Fruit fly (Drosophila melanogaster): Measurements from ENCODE around the gene Tcs5.
A peak's percentile ranks its signal among the peaks of the same experiment; 100 is the strongest.

Gene Tcs5

DNA sequence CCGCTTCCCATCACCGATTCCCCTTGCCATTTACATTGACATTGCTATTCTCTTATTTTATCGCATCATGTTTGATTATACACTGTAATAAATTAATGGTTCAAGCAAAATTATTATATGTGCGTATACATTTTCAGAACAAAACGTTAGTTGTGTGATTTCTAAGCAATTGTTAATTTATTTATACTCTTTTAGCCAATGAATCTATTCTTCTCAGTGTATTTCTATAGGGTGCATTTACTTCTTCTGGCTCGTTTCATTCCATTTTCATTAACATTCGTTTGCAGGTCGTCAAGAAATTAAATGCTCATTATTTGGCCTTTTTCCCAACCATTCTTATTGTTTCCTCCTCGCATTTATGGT is 48.4 kb upstream of the Tcs5 start (continued):
- TF ChIP-seq aop (GFP tag; IDR thresholded peaks at IDR 0.05) (no peak), CG17568 (GFP tag; optimal IDR thresholded peaks at IDR 0.05) (peak; percentile 27), Hmr (GFP tag; optimal IDR thresholded peaks at IDR 0.05) (no peak), CG17612 (GFP tag; IDR thresholded peaks at IDR 0.05) (no peak), Fer3 (tag; optimal IDR thresholded peaks at IDR 0.05) (peak; percentile 61), CG3838 (GFP tag; optimal IDR thresholded peaks at IDR 0.05) (no peak), Antp (GFP tag; optimal IDR thresholded peaks at IDR 0.05) (no peak), CG1792 (GFP tag; optimal IDR thresholded peaks at IDR 0.05) (no peak), dmrt99B (tag; optimal IDR thresholded peaks at IDR 0.05) (peak; percentile 59), MESR4 (GFP tag; optimal IDR thresholded peaks at IDR 0.05) (no peak), CG31441 (GFP tag; IDR thresholded peaks at IDR 0.05) (no peak), kah (GFP tag; optimal IDR thresholded peaks at IDR 0.05) (no peak), sisA (GFP tag; IDR thresholded peaks at IDR 0.05) (peak; percentile 61), ara (GFP tag; IDR thresholded peaks at IDR 0.05) (peak; percentile 77), pros (GFP tag; optimal IDR thresholded peaks at IDR 0.05) (no peak), Bgb (GFP tag; IDR thresholded peaks at IDR 0.05; ENCODE audit: partially characterized antibody) (no peak), Hr39 (optimal IDR thresholded peaks at IDR 0.05) (no peak), gt (GFP tag; IDR thresholded peaks at IDR 0.05) (no peak), D19B (GFP tag; optimal IDR thresholded peaks at IDR 0.05) (peak; percentile 13), CG13296 (GFP tag; optimal IDR thresholded peaks at IDR 0.05) (no peak), crol (GFP tag; IDR thresholded peaks at IDR 0.05) (no peak), lola (GFP tag; optimal IDR thresholded peaks at IDR 0.05) (peak in 1 of 3 experiments; percentile 62), fu2 (GFP tag; optimal IDR thresholded peaks at IDR 0.05) (peak; percentile 36), Spps (tag; optimal IDR thresholded peaks at IDR 0.05) (peak; percentile 75), stc (GFP tag; IDR thresholded peaks at IDR 0.05) (peak; percentile 60), CG2678 (tag; optimal IDR thresholded peaks at IDR 0.05) (peak; percentile 59), lilli (GFP tag; optimal IDR thresholded peaks at IDR 0.05) (peak; percentile 36), CG17361 (GFP tag; IDR thresholded peaks at IDR 0.05) (peak; percentile 38; the same call in 2 of the 3 replicates), gcm (GFP tag; optimal IDR thresholded peaks at IDR 0.05) (no peak), Lpt (GFP tag; optimal IDR thresholded peaks at IDR 0.05) (no peak), CG12155 (GFP tag; optimal IDR thresholded peaks at IDR 0.05) (no peak), Meics (GFP tag; optimal IDR thresholded peaks at IDR 0.05) (no peak), al (GFP tag; IDR thresholded peaks at IDR 0.05) (no peak), CG10366 (GFP tag; IDR thresholded peaks at IDR 0.05) (peak; percentile 68), Lim3 (GFP tag; IDR thresholded peaks at IDR 0.05) (no peak), pzg (GFP tag; optimal IDR thresholded peaks at IDR 0.05) (no peak), CG17186 (GFP tag; optimal IDR thresholded peaks at IDR 0.05) (peak; percentile 0), z (GFP tag; IDR thresholded peaks at IDR 0.05) (no peak), gce (GFP tag; IDR thresholded peaks at IDR 0.05) (0 out of 3 replicates have a peak, but pooled peaks have one; percentile 37), CG11456 (GFP tag; IDR thresholded peaks at IDR 0.05) (no peak; the same call in 2 of the 3 replicates)

DNA sequence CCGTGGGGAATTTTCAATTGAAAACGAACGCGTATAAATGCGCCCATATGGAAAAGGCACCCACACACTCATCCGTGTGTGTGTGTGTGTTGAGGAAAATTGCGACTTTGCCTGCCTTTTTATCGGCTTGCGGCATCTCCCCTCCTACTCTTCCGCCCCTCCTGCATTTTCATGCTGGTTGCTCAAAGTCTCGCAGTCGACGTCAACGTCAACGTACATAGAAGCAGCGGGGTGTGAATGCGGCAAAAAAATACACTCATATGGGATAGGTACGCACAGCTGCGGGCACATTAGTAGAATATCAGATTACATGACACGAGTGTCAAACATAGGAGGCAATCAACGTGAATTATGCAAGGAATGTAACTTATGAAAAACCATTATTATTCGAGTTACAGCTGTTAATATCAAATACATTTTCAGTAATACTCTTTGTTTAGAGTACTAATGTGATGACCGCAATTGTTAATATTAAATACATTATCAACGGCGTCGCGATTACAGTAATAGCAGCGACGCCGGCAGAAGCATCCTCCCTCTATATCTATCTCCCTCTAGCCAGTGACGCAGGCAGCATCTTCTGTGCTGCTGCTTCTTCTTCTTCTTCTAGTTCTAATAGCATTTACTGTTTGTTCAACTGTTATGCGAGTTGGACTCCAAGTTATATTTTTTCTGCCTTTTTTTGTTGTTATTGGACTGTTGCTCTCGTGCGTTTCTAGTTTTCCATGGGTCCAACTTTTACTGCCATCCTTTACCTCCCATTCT is 47.8 kb upstream of the Tcs5 start:
- TF ChIP-seq dati (GFP tag; IDR thresholded peaks at IDR 0.05): peak; percentile 88
- peak; percentile 80; the same call in 2 of the 3 replicates for TF ChIP-seq gce (GFP tag; IDR thresholded peaks at IDR 0.05)
- TF ChIP-seq Dbx (GFP tag; IDR thresholded peaks at IDR 0.05): peak; percentile 80
- peak; percentile 90 for TF ChIP-seq CG2875 (GFP tag; optimal IDR thresholded peaks at IDR 0.05)
- TF ChIP-seq amos (GFP tag; IDR thresholded peaks at IDR 0.05; ENCODE audit: partially characterized antibody): no peak
- no peak for TF ChIP-seq hbn (GFP tag; IDR thresholded peaks at IDR 0.05; ENCODE audit: partially characterized antibody)
- peak; percentile 48 for TF ChIP-seq CG31388 (GFP tag; optimal IDR thresholded peaks at IDR 0.05)
- peak; percentile 79 for TF ChIP-seq Fer3 (tag; optimal IDR thresholded peaks at IDR 0.05)
- peak; percentile 87 for TF ChIP-seq sisA (GFP tag; IDR thresholded peaks at IDR 0.05)
- peak; percentile 57 for TF ChIP-seq lbe (GFP tag; optimal IDR thresholded peaks at IDR 0.05)
- TF ChIP-seq slp2 (GFP tag; optimal IDR thresholded peaks at IDR 0.05): peak; percentile 90
- peak; percentile 88 to 95 for TF ChIP-seq bsh (GFP tag; optimal IDR thresholded peaks at IDR 0.05)
- TF ChIP-seq B-H2 (GFP tag; optimal IDR thresholded peaks at IDR 0.05): peak; percentile 36
- peak; percentile 68 for TF ChIP-seq TFAM (GFP tag; optimal IDR thresholded peaks at IDR 0.05)
- TF ChIP-seq Opbp (GFP tag; IDR thresholded peaks at IDR 0.05; ENCODE audit: partially characterized antibody): no peak

Data from whole organism, embryonic.